Worm (Caenorhabditis elegans) whole organism, L4/young adult: Measurements from ENCODE around the gene clec-175.
A peak's percentile ranks its signal among the peaks of the same experiment; 100 is the strongest.

Experiments
- W03F9.2 ChIP-seq: fragments of 150-350 bp; optimal IDR thresholded peaks from 2 replicates; lab custom pipeline; 2014; ENCODE audit warnings: missing biosample characterization, missing genetic modification characterization
- dao-5 ChIP-seq: sonication (generic microtip); optimal IDR thresholded peaks from 2 replicates; lab custom pipeline; 2016; ENCODE audit warnings: missing genotype, missing genetic modification characterization, moderate library complexity, missing compliant biosample characterization
- him-1 ChIP-seq: sonication (generic microtip); optimal IDR thresholded peaks from 2 replicates; lab custom pipeline; 2016; ENCODE audit warnings: missing genotype, missing genetic modification reagents, missing genetic modification characterization, missing compliant biosample characterization

The clec-175 gene

DNA sequence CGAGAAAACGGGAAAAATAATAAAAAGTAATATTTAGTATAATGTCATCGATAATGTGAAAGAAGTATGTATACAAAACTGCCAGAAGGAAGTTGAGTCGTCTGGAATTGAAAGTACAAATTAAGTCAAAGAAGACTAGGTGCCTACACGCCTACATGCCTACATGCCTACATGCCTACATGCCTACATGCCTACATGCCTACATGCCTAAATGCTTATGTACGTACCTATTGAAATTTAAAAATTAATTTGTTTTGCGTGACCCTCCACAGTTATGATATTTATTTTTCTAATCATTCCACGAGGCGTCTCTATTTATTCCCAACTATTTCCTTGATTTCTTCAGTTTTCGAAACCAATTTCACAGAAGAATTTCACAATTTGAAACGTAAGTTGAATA is 7.8 kb downstream of the clec-175 start, which contains the start of the genes str-185 and R08C7.5:
Gene str-185 (minus strand): TSS at position 101 of the 400 bp plus-strand sequence.
Gene R08C7.5 (plus strand): TSS at position 329 of the 400 bp plus-strand sequence.
- TF ChIP-seq dao-5 (tag; lab: Kevin White, UChicago) (no peak), W03F9.2 (tag; lab: Kevin White, UChicago) (no peak), him-1 (tag; lab: Kevin White, UChicago) (no peak)

DNA sequence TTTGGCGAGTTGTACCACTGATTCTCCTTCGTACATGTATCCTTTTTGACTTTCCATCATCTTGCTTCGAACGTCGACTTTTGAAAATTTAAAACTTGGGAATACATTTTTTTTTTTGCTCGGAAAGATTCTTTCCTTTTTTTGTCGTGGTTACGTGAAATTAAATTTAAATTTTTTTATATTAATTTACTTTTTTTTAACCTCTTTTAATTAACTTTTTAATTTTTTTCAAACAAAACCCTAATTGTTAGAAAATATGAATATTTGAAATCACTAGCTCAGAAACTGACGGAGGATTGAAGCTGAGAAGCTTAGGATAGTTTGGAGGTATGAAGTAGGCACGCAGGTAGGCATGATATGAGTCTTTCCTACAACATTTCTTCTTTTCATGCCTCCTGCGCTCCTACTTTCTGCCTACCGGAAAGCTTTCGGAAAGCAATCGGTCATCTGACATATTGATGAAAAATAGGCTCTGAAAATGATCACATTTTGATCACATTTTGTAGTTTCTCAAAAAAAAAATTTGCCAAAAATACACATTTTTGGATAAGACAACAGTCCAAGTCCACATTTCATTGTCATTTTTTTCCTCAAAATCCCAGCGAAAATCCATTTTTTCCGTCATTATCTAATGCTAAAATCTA is 12.4 kb downstream of the clec-175 start, which contains the start of the genes R08C7.8 and R08C7.4:
Gene R08C7.8 (minus strand): TSS at position 101 of the 644 bp plus-strand sequence.
Gene R08C7.4 (plus strand): TSS at position 594 of the 644 bp plus-strand sequence.
- TF ChIP-seq W03F9.2 (tag; lab: Kevin White, UChicago) (no peak), dao-5 (tag; lab: Kevin White, UChicago) (no peak), him-1 (tag; lab: Kevin White, UChicago) (no peak)

DNA sequence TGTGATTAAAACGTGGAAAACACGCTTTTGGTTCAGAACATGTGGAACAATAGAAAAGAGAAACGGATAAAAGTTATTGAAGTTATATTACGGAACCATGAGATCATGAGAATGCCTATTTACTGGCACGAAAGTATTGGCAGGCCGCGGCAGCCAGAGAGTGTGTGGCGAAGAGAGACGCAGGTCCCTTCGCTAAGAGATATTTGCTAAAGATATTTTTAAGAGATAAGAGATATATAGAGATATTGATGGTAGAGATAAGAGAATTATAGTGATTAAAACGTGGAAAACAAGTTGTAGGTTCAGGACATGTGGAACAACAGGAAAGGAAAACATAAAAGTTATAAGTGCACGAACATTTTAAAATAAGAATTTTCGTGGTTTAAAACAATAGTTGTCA is 15.7 kb downstream of the clec-175 start:
- TF ChIP-seq him-1 (tag; lab: Kevin White, UChicago) = no peak
- TF ChIP-seq W03F9.2 (tag; lab: Kevin White, UChicago) = no peak
- TF ChIP-seq dao-5 (tag; lab: Kevin White, UChicago) = no peak

DNA sequence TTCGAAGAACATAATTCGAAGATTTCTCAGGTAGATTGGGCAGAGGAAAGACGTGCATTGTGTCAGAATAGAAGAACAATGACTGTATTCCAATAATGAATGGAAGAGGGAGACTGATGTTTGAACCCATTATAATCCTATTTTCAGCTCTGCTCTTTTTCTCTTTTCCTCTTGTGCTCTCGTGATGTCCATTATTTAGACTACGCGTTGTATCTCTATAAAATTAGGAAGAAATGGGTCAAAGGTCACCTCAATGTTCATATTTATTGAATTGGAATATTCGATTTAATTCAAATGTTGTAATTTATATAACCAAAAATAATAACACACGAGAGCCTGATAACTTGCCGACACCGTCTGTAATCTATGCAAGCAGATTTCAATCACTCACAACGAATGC is 17.1 kb downstream of the clec-175 start, which contains the start of gene fbxb-74:
Gene fbxb-74 (minus strand): TSS at position 101 of the 400 bp plus-strand sequence.
- no peak for TF ChIP-seq W03F9.2 (tag; lab: Kevin White, UChicago)

DNA sequence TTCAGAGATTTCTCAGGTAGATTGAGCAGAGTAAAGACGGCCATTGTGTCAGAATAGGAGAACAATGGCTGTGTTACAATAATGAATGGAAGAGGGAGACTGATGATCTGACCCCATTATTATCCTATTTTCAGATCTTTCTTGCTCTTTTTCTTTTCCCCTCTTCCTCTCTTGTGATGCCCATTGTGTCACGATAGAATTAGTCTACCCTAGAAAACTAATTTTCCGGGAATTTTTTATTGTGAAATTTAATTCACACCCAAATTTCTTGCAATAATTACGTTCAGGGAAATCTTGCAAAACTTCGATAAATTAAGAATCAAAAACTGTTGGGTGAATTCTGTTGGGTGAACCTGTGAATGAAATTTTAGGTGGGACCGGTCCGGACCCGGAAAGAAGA is 18.9 kb downstream of the clec-175 start, which contains the start of gene fbxb-75:
Gene fbxb-75 (minus strand): TSS at position 101 of the 400 bp plus-strand sequence.
- TF ChIP-seq him-1 (tag; lab: Kevin White, UChicago) = no peak
- TF ChIP-seq dao-5 (tag; lab: Kevin White, UChicago) = no peak
- no peak for TF ChIP-seq W03F9.2 (tag; lab: Kevin White, UChicago)

DNA sequence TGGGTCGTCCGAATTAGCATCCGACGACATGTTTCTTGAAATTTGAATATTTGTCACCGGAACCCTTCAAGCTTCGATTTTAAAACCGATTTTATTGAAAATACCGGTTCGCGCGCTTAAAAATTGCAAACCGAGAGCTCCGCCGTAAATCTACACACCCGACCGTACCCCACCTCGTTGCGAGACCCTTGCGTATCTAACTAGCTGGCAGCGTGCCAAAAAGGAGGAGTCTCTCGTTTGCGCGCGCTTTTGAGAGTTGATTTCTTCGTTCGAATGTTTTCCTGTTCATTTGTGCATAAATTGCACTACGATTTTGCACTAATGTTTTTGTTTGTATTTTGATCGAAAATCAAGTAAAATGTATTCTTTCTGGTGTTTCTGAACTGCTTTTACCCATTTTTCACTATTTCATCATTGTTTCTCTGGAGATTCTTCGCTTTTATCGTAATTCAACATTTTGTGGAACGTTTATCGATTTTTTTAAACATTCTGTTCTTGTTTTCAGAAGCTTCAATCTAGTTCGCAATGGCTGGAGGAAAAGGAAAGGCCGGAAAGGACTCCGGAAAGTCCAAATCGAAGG is 23.7 kb downstream of the clec-175 start, which contains the start of the genes wapl-1 and htz-1:
Gene wapl-1 (minus strand): TSS at position 30 of the 580 bp plus-strand sequence.
Gene htz-1 (plus strand): TSS at position 506 of the 580 bp plus-strand sequence.
- TF ChIP-seq him-1 (tag; lab: Kevin White, UChicago) (peak; percentile 43), W03F9.2 (tag; lab: Kevin White, UChicago) (peak; percentile 96), dao-5 (tag; lab: Kevin White, UChicago) (no peak)

DNA sequence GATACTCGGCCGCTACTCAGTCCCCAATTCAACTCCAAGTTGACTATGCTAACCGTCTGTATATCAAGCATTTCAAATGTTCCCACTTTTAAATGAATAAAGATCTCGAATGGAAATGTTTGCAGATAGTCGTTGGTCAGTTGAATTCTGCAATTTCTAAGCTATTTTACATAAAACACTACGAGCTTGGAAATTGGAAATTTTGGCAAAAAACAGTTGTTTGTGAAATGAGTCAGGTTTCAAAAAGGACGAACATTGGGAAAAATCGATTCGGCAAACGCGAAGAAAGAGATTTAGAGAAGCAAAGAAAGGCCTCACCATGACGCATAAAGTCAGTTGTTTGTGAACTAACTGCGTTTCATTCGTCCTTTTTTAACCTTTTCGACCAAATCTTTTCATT is 24.8 kb downstream of the clec-175 start:
- TF ChIP-seq W03F9.2 (tag; lab: Kevin White, UChicago) = no peak
- no peak for TF ChIP-seq him-1 (tag; lab: Kevin White, UChicago)
- no peak for TF ChIP-seq dao-5 (tag; lab: Kevin White, UChicago)

DNA sequence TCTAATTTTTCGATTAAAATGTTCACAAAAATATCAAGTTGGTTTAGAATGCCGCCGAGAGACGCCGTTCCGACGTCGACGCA is 25.0 kb downstream of the clec-175 start, which contains the start of gene chat-1:
Gene chat-1 (plus strand): TSS at position 48 of the 83 bp plus-strand sequence.
- TF ChIP-seq him-1 (tag; lab: Kevin White, UChicago) (no peak), W03F9.2 (tag; lab: Kevin White, UChicago) (no peak), dao-5 (tag; lab: Kevin White, UChicago) (no peak)

DNA sequence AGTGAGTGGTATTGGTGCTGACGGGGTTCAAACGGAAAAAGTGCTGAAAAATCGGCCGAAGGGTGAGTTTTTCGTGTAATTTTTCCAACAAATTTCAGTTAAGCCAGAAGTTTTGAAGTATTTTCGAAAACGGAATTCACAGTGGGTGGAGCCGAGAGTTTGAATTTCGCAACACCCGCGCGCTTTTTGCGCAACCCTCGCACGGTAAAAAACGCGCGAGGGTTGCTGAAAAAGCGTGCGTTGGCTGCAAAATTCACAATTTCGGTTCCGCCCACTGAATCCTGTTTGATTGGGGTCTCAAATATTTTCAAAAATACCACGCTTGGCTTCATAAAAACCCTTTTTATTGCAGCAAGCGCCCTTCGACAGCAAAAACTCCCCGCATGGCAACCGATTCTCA is 25.2 kb downstream of the clec-175 start:
- TF ChIP-seq him-1 (tag; lab: Kevin White, UChicago) = no peak
- no peak for TF ChIP-seq dao-5 (tag; lab: Kevin White, UChicago)
- TF ChIP-seq W03F9.2 (tag; lab: Kevin White, UChicago) = no peak

DNA sequence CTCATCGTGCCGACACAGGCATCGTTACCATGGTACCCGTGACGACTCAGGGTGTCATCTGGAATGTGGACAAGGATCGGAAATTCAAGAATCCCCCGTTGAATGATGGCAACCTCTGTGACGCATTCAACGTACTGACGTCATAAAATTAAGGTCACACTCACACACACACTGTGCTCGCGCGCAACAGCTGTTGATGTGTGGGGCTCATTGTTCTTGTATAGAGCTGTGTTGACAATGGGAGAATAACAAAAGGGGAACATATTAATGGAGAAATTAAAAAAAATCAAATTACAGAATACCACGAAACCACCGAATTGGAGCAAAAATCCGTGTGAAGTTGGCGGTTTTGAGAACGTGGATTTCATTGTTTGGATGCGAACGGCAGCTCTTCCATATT is 26.2 kb downstream of the clec-175 start:
- no peak for TF ChIP-seq W03F9.2 (tag; lab: Kevin White, UChicago)
- no peak for TF ChIP-seq him-1 (tag; lab: Kevin White, UChicago)
- TF ChIP-seq dao-5 (tag; lab: Kevin White, UChicago) = no peak

DNA sequence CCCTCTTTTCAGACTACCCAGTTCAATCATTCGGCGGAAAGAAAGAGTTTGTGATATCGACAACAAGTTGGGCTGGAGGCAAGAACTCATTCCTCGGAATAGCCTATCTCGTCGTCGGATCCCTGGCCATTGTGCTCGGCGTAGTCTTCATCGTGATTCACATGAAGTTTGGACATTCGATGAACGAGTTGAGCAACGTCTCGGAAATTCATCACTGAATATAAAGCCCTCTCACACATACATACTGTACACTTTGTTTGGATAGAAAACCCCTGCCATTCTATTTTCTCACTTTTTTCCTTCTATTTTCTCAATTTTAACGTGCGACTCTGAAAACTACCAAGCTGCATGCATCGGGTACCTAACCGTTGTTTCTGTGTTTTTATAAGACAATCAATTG is 27.3 kb downstream of the clec-175 start, which contains the start of gene R08C7.12:
Gene R08C7.12 (plus strand): TSS at position 301 of the 400 bp plus-strand sequence.
- TF ChIP-seq dao-5 (tag; lab: Kevin White, UChicago) = no peak
- TF ChIP-seq W03F9.2 (tag; lab: Kevin White, UChicago) = no peak
- TF ChIP-seq him-1 (tag; lab: Kevin White, UChicago) = no peak

DNA sequence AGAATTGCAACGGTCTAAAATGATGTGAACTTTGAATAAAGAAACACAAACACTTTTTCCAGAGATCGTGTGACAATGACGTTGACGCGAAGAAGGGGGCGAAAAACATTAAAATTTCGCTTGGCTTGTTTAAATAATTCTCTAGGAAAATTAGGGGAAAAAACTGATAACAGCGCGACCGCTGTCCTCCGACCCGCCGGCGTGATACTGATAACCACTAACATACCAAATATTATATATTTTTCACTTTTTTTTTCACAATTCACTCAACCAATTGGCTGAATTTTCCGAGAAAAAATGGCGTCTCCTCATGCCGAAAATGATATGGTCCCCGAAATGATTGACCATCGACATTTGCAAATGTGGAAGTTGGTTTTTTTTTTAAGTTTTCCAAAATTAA is 27.7 kb downstream of the clec-175 start:
- no peak for TF ChIP-seq W03F9.2 (tag; lab: Kevin White, UChicago)
- no peak for TF ChIP-seq dao-5 (tag; lab: Kevin White, UChicago)
- TF ChIP-seq him-1 (tag; lab: Kevin White, UChicago) = no peak

DNA sequence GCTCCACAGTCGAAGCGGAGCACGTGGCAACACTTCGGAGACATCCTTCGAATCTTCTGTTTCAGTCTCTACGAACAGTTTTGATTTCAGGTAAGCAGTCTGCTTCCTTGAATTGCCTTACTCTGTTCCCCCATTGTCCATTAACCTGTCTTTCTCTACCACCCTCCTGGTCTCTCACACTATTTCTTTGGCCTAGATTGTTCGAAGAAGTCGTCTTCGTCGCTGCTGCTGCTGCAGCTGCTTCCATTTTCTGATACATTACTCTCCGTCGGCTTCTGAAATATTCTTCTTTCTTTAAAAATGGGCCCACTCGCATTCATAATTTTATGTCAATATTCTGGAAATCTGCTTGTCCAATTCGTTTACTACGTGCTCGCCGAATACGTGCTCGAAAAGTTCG is 29.4 kb downstream of the clec-175 start, which contains the start of gene R08C7.1:
Gene R08C7.1 (plus strand): TSS at position 301 of the 400 bp plus-strand sequence.
- no peak for TF ChIP-seq him-1 (tag; lab: Kevin White, UChicago)
- no peak for TF ChIP-seq dao-5 (tag; lab: Kevin White, UChicago)
